Worm (Caenorhabditis elegans) whole organism, young adult: ENCODE data around the gene ska-3.

Experiments
- hlh-12 ChIP-seq: sonication (generic microtip); optimal IDR thresholded peaks from 2 replicates; lab custom pipeline; 2016; ENCODE audit warnings: missing genetic modification characterization, missing compliant biosample characterization
- nhr-27 ChIP-seq: fragments of 200-800 bp; sonication (Bioruptor generic); optimal IDR thresholded peaks from 2 replicates; lab custom pipeline; 2018; ENCODE audit warnings: mild to moderate bottlenecking, missing genetic modification characterization, moderate library complexity, missing compliant biosample characterization

- TF ChIP-seq hlh-12 (tag; lab: Kevin White, UChicago) (no peak), nhr-27 (tag; lab: Kevin White, UChicago) (no peak)
Measured at ce11 chrIII:5665278-5665677, 13.5 kb downstream of the ska-3 start.
